Worm (Caenorhabditis elegans) whole organism, L4/young adult: ENCODE results near the gene rsp-2.

ENCODE experiments used
- W03F9.2 ChIP-seq: fragments of 150-350 bp; optimal IDR thresholded peaks from 2 replicates; lab custom pipeline; 2014; ENCODE audit warnings: missing biosample characterization, missing genetic modification characterization
- dao-5 ChIP-seq: sonication (generic microtip); optimal IDR thresholded peaks from 2 replicates; lab custom pipeline; 2016; ENCODE audit warnings: missing genotype, missing genetic modification characterization, moderate library complexity, missing compliant biosample characterization
- him-1 ChIP-seq: sonication (generic microtip); optimal IDR thresholded peaks from 2 replicates; lab custom pipeline; 2016; ENCODE audit warnings: missing genotype, missing genetic modification reagents, missing genetic modification characterization, missing compliant biosample characterization

The rsp-2 gene

DNA sequence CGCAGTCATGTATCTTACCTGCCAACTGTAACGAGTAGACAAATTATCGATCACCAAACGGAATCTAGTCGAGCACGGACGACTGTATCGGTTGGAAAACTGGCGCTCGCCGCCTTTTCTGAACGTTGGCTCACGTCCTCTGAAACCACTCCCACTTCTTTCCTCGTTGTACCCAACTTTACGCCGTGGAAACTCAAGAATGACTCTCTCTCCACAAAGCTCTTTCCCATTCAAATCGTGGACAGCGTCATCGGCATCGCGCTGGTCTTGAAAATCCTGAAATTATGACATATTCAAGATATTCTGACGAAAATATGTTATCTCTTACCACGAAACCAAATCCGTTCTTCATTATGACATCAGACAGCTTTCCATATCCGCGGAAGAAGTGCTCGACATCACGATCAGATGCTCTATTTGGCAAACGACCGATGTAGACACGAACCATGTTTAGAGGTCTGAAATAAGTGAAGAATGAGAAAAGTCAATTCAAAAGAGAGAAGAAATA is at the start of gene rsp-2:
TSS of gene rsp-2 (minus strand) at position 458 of the 508 bp plus-strand sequence.
- TF ChIP-seq W03F9.2 (tag; lab: Kevin White, UChicago) = no peak
- TF ChIP-seq him-1 (tag; lab: Kevin White, UChicago) = no peak
- no peak for TF ChIP-seq dao-5 (tag; lab: Kevin White, UChicago)

DNA sequence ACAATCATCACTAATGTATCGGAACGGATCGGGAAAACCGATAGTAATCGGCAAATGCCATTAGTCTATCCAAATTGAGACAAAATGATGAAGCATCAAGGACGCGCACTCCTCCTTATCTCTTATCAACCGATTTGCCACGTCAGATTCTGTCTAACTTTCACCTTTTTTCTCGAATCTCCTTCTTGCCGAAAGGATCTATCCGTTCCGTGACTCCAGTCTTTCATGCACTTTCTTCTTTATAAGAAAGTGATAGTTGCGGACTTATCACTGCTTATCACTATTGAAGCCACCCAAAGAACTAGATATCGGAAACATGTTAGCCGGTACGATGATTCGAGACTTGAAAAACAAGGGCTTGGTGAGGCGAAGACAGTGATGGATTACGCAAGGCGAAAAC is 49.2 kb upstream of the rsp-2 start:
- TF ChIP-seq W03F9.2 (tag; lab: Kevin White, UChicago) (no peak), him-1 (tag; lab: Kevin White, UChicago) (no peak), dao-5 (tag; lab: Kevin White, UChicago) (no peak)

DNA sequence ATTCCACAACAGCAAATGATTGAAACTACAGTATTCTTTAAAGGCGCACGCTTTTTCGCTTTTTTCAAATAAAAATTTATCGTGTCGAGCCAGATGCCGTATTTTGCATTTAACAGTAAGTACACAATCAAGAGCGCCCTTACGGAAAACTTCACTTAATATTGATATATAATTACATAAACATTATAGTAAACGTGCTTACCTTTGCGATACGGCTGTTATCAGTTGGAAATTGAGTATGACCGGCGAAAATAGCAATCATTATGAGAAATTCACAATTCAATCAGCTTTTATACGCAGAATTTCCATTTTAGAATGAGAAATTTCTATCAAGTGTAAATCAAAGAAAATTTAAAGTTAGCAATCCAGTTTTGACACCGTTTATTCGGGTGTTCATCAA is 47.4 kb upstream of the rsp-2 start, which contains the start of gene B0334.20:
TSS of gene B0334.20 (minus strand) at position 262 of the 400 bp plus-strand sequence.
- TF ChIP-seq dao-5 (tag; lab: Kevin White, UChicago) (no peak), W03F9.2 (tag; lab: Kevin White, UChicago) (no peak), him-1 (tag; lab: Kevin White, UChicago) (no peak)

DNA sequence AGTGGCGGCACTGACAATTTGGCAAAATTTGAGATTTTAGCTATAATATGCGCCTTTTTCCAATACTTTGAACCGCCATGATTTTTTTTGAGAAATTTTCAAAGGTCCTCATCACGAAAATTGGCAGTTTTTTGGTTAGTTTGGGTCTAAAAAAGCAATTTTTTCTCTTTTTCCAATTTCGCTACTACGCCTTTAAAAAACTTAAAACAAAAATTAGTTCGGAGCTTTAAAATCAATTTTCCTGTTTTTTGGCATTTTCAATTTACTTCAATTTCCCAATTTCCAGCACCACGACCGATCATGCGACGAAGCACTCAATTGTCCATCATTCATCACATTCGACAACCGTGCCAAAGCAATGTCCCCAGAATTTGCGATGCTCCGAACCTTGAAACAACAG is 44.6 kb upstream of the rsp-2 start, which contains the start of gene B0334.5:
TSS of gene B0334.5 (plus strand) at position 301 of the 400 bp plus-strand sequence.
- TF ChIP-seq him-1 (tag; lab: Kevin White, UChicago) = no peak
- TF ChIP-seq dao-5 (tag; lab: Kevin White, UChicago) = no peak
- no peak for TF ChIP-seq W03F9.2 (tag; lab: Kevin White, UChicago)

DNA sequence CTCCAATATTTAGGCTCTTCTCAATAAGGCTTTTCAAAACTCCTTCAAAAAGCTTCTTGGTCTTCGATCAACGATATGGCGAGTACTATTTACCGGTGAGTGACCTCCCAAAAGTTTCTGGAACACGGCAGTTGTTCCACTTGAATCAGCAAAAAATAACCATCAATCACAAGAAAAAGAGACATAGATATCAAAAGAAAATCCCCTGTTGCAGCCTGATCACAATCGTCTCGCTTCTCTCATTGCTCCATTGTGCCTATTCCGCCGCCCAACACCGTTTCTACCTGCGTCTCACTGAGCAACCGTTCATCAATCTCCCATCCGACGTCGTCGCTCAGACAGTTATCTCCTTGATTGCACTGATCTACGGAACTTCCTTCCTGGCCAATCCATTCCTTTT is 44.0 kb upstream of the rsp-2 start, which contains the start of gene emc-5:
TSS of gene emc-5 (plus strand) at position 14 of the 400 bp plus-strand sequence.
- TF ChIP-seq W03F9.2 (tag; lab: Kevin White, UChicago) (no peak), him-1 (tag; lab: Kevin White, UChicago) (no peak), dao-5 (tag; lab: Kevin White, UChicago) (no peak)

DNA sequence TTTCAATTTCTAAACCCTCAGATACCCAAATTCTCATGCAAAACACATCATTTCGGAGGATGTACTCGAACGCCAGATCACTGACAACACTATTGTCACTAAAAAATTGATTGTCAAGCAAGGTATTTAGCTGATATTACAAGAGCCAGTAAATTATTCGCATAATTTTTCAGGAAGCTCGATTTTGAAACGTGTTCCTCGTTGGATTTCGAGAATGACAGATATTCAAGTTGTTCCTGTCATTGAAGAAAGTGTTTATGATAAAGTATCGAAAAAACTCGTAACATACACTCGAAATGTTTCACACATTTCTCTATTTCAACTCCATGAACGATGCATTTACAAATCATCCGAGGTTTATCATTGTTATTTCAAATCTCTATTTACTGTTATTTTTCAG is 43.1 kb upstream of the rsp-2 start:
- no peak for TF ChIP-seq W03F9.2 (tag; lab: Kevin White, UChicago)
- no peak for TF ChIP-seq dao-5 (tag; lab: Kevin White, UChicago)
- no peak for TF ChIP-seq him-1 (tag; lab: Kevin White, UChicago)

DNA sequence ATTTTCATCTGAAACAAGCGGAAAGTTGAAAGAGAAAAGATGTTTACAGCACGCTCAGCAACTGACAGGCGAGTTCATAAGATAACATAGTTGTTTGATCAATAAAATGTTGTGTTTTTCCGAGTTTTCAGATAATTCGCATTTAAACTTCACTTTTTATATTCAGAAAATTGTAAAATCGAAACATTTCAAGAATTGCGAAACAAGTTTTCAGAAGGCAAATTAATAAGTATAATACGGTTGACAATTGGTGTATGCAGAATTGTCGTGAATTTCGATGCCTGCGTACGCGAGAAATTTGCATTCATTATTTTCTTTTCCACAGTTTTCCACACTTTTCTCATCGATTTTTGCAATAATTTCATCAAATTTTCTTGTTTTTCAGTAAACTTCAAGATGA is 42.6 kb upstream of the rsp-2 start, which contains the start of the genes ooc-3 and B0334.4:
TSS of gene ooc-3 (minus strand) at position 15 of the 400 bp plus-strand sequence.
TSS of gene B0334.4 (plus strand) at position 386 of the 400 bp plus-strand sequence.
- TF ChIP-seq W03F9.2 (tag; lab: Kevin White, UChicago) (no peak), dao-5 (tag; lab: Kevin White, UChicago) (no peak), him-1 (tag; lab: Kevin White, UChicago) (no peak)

DNA sequence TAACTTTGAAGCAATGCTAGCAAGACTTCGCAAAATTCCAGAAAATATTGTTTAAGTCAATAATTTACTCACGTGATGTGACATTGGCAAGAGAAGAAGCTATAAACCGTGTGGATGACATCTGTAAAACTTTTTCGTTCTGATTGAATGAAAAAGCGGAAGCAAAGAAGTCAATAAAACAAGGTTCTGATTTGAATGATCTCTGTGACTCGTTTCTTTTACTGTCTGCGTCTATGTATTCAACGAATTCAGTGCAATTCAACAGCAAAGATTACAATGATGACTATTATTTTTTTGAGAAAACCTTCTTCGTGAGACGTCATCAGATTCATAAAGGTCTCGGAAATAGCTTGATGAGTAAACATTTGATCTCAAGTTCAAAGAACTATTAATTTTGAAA is 40.1 kb upstream of the rsp-2 start, which contains the start of gene hacl-1:
TSS of gene hacl-1 (minus strand) at position 121 of the 400 bp plus-strand sequence.
- TF ChIP-seq him-1 (tag; lab: Kevin White, UChicago) (no peak), dao-5 (tag; lab: Kevin White, UChicago) (no peak), W03F9.2 (tag; lab: Kevin White, UChicago) (no peak)

DNA sequence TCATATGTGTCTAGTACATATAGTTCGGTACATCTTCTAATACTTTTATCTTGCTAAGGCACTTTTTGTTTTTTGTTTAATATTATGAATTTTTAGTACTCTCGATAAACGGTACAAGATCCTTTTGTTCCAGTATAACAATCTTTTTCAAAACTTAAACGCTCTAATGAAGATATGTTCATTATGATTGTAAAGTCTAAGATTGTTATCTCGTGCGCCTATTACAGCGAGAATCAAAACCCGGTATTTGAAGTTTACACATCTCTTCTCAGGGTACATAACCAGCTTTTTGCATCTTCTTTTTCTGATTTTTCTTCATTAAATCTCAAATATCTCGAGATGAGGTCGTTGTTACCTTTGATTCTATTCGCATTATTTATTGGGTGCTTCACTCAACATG is 35.2 kb upstream of the rsp-2 start, which contains the start of gene B0334.13:
TSS of gene B0334.13 (plus strand) at position 301 of the 400 bp plus-strand sequence.
- no peak for TF ChIP-seq dao-5 (tag; lab: Kevin White, UChicago)
- no peak for TF ChIP-seq him-1 (tag; lab: Kevin White, UChicago)
- no peak for TF ChIP-seq W03F9.2 (tag; lab: Kevin White, UChicago)

DNA sequence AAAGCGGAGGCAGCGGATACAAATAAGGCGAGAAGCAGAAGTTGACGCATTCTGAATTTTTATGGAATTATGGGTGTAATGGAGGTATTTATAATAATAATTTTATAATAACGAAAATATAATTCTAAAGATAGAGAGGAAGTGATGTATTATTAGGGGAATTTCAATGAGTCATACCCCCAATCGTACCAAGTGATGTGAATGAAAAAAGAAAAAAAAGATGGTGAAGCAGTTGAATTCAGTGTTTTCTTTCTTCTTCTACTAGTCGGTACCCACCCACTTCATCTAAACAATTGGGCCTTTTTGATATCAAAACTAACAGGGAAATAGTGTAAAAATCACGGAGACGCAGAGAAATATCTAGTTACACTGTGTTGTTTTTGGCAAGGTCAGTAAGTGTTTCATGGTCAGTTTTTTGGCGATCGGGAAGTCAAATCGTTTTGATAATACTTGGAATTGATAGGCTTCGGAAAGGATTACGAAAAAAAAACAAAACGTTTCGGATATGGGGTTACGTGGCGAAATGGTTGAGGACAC is 34.0 kb upstream of the rsp-2 start, which contains the start of gene ttr-18:
TSS of gene ttr-18 (minus strand) at position 51 of the 537 bp plus-strand sequence.
- TF ChIP-seq W03F9.2 (tag; lab: Kevin White, UChicago) = no peak
- no peak for TF ChIP-seq dao-5 (tag; lab: Kevin White, UChicago)
- TF ChIP-seq him-1 (tag; lab: Kevin White, UChicago) = no peak

DNA sequence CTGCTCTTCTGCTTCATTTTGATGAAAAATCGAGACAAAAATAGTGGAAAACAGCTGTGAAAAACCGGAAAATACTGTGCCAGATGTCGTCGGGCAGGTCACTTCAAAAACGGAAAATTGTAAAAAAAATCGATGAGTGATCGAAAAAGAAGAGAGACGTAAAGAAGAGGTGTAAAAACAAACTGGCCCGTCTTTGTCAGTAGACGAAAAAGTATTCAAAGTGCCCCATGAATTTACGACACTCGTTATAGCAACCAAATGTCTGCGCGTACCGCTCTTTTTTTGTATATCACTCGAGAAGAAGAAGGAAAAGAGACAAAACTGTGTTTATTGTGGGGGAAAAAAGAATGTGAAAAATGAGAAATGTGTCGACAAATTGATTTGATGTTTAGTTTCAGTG is 32.4 kb upstream of the rsp-2 start, which contains the start of gene twk-5:
TSS of gene twk-5 (minus strand) at position 101 of the 400 bp plus-strand sequence.
- TF ChIP-seq W03F9.2 (tag; lab: Kevin White, UChicago) (no peak), dao-5 (tag; lab: Kevin White, UChicago) (no peak)

DNA sequence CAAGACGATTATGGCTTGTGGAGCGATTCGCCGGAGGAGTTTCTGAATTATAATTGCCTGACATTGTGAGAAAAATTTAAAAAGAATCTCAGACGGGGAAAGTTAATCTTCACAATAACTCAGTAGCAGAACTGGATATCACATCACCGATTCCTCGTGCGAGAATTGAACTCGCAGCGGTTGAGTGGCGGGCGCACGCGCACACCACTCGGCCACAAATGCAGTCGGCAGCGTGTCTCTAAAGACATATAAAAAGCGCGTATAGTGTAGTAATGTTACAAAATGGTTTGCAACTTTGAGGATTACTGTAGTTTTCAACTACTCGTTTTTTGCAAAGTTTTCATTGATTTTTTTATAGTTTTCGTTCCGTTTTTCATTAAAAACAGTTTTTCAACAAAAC is 31.8 kb upstream of the rsp-2 start:
- TF ChIP-seq dao-5 (tag; lab: Kevin White, UChicago) = peak; percentile 85
- peak; percentile 60 for TF ChIP-seq him-1 (tag; lab: Kevin White, UChicago)
- peak; percentile 84 for TF ChIP-seq W03F9.2 (tag; lab: Kevin White, UChicago)

DNA sequence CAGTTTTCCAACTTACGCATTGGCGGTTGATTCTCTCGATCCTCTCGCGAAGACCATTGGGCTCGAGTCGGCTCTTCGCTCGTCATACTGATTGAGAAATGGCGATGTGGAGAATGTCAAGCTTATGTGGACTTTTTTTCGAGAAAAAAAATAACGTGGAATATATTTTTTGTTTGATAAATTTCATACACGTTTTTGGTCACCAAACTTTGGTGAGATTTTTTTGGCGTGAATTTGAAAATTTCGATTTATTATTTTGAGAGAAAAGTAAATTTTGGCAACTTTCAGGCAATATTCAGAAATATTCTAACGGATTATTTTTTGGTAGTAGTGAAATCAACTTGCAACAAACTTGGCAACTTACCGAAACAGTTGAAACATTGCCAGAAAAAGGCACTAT is 26.3 kb upstream of the rsp-2 start, which contains the start of gene W02B12.12:
TSS of gene W02B12.12 (minus strand) at position 101 of the 400 bp plus-strand sequence.
- TF ChIP-seq dao-5 (tag; lab: Kevin White, UChicago) = no peak
- no peak for TF ChIP-seq W03F9.2 (tag; lab: Kevin White, UChicago)
- no peak for TF ChIP-seq him-1 (tag; lab: Kevin White, UChicago)
